Worm (Caenorhabditis elegans) whole organism, mixed stage, embryonic: ENCODE results near the gene F40F9.10.

Experiments used
- M03D4.4 ChIP-seq: sonication (generic microtip); optimal IDR thresholded peaks from 2 replicates; lab custom pipeline; 2017; ENCODE audit warnings: mild to moderate bottlenecking, missing genetic modification characterization, missing compliant biosample characterization
- bed-3 ChIP-seq: fragments of 200-800 bp; sonication (Bioruptor generic); optimal IDR thresholded peaks from 3 replicates; lab custom pipeline; 2018; ENCODE audit warnings: mild to moderate bottlenecking, missing genetic modification characterization, moderate library complexity, missing compliant biosample characterization
- blmp-1 ChIP-seq: fragments of 150-350 bp; optimal IDR thresholded peaks from 2 replicates; lab custom pipeline; 2014; ENCODE audit warnings: missing biosample characterization, missing genetic modification characterization
- ceh-39 ChIP-seq: fragments of 150-350 bp; optimal IDR thresholded peaks from 2 replicates; lab custom pipeline; 2014; ENCODE audit warnings: missing biosample characterization, missing genetic modification characterization
- ceh-43 ChIP-seq: fragments of 200-800 bp; sonication (Bioruptor generic); optimal IDR thresholded peaks from 2 replicates; lab custom pipeline; 2018; ENCODE audit warnings: mild to moderate bottlenecking, missing genetic modification characterization, moderate library complexity, missing compliant biosample characterization
- ceh-83 ChIP-seq: fragments of 200-800 bp; sonication (Bioruptor generic); optimal IDR thresholded peaks from 2 replicates; lab custom pipeline; 2018; ENCODE audit warnings: mild to moderate bottlenecking, missing genetic modification characterization, missing compliant biosample characterization
- ces-1 ChIP-seq: fragments of 150-350 bp; optimal IDR thresholded peaks from 2 replicates; lab custom pipeline; 2014; ENCODE audit warnings: missing biosample characterization, missing genetic modification reagents, missing genetic modification characterization
- cnd-1 ChIP-seq: fragments of 200-800 bp; sonication (Bioruptor generic); optimal IDR thresholded peaks from 2 replicates; lab custom pipeline; 2018; ENCODE audit warnings: mild to moderate bottlenecking, missing genetic modification characterization, missing compliant biosample characterization
- drap-1 ChIP-seq: fragments of 200-800 bp; sonication (Bioruptor generic); optimal IDR thresholded peaks from 3 replicates; lab custom pipeline; 2018; ENCODE audit warnings: mild to moderate bottlenecking, missing genetic modification characterization, missing compliant biosample characterization
- elt-1 ChIP-seq: sonication (generic microtip); optimal IDR thresholded peaks from 2 replicates; lab custom pipeline; 2017; ENCODE audit warnings: missing genetic modification characterization, mild to moderate bottlenecking, missing compliant biosample characterization, antibody characterized with exemption, moderate library complexity, borderline replicate concordance; ENCODE audit not compliant: insufficient read depth
- elt-3 ChIP-seq: fragments of 150-350 bp; optimal IDR thresholded peaks from 2 replicates; lab custom pipeline; 2014; ENCODE audit warnings: missing biosample characterization, missing genetic modification characterization
- flh-1 ChIP-seq: fragments of 200-800 bp; sonication (Bioruptor generic); optimal IDR thresholded peaks from 2 replicates; lab custom pipeline; 2018; ENCODE audit warnings: mild to moderate bottlenecking, missing genetic modification characterization, moderate library complexity, missing compliant biosample characterization
- ham-2 ChIP-seq: fragments of 200-800 bp; sonication (Bioruptor generic); optimal IDR thresholded peaks from 2 replicates; lab custom pipeline; 2018; ENCODE audit warnings: mild to moderate bottlenecking, missing genetic modification characterization, missing compliant biosample characterization
- lin-13 ChIP-seq: fragments of 150-350 bp; optimal IDR thresholded peaks from 2 replicates; lab custom pipeline; 2014; ENCODE audit warnings: missing biosample characterization, missing genetic modification characterization
- lin-32 ChIP-seq: fragments of 200-800 bp; sonication (Bioruptor generic); optimal IDR thresholded peaks from 2 replicates; lab custom pipeline; 2018; ENCODE audit warnings: mild to moderate bottlenecking, missing genetic modification characterization, missing compliant biosample characterization
- lsy-2 ChIP-seq: fragments of 150-350 bp; optimal IDR thresholded peaks from 2 replicates; lab custom pipeline; 2014; ENCODE audit warnings: missing biosample characterization, missing genetic modification characterization
- mab-5 ChIP-seq: fragments of 150-350 bp; optimal IDR thresholded peaks from 2 replicates; lab custom pipeline; 2014; ENCODE audit warnings: missing biosample characterization, missing genetic modification characterization
- mep-1 ChIP-seq: fragments of 150-350 bp; optimal IDR thresholded peaks from 2 replicates; lab custom pipeline; 2017; ENCODE audit warnings: missing biosample characterization, missing genetic modification reagents, missing genetic modification characterization, inconsistent platforms
- mls-2 ChIP-seq: sonication (generic microtip); optimal IDR thresholded peaks from 2 replicates; lab custom pipeline; 2016; ENCODE audit warnings: mild to moderate bottlenecking, missing genetic modification characterization, moderate library complexity, missing compliant biosample characterization
- nhr-12 ChIP-seq: fragments of 150-350 bp; optimal IDR thresholded peaks from 2 replicates; lab custom pipeline; 2014; ENCODE audit warnings: missing biosample characterization, missing genetic modification characterization
- nhr-2 ChIP-seq: fragments of 150-350 bp; optimal IDR thresholded peaks from 2 replicates; lab custom pipeline; 2014; ENCODE audit warnings: missing biosample characterization, missing genetic modification characterization
- nhr-237 ChIP-seq: fragments of 150-350 bp; optimal IDR thresholded peaks from 2 replicates; lab custom pipeline; 2014; ENCODE audit warnings: missing biosample characterization, missing genetic modification characterization
- nhr-28 ChIP-seq: fragments of 150-350 bp; optimal IDR thresholded peaks from 2 replicates; lab custom pipeline; 2014; ENCODE audit warnings: missing biosample characterization, missing genetic modification characterization
- nhr-76 ChIP-seq: sonication (generic microtip); optimal IDR thresholded peaks from 2 replicates; lab custom pipeline; 2017; ENCODE audit warnings: missing biosample characterization, missing genetic modification characterization
- pha-4 ChIP-seq: fragments of 150-350 bp; optimal IDR thresholded peaks from 2 replicates; lab custom pipeline; 2018; ENCODE audit warnings: missing biosample characterization, missing genetic modification reagents, missing genetic modification characterization
- sem-2 ChIP-seq: fragments of 200-800 bp; sonication (Bioruptor generic); optimal IDR thresholded peaks from 2 replicates; lab custom pipeline; 2018; ENCODE audit warnings: mild to moderate bottlenecking, missing genetic modification characterization, missing compliant biosample characterization
- snpc-4 ChIP-seq: fragments of 150-350 bp; optimal IDR thresholded peaks from 2 replicates; lab custom pipeline; 2014; ENCODE audit warnings: missing biosample characterization, missing genetic modification characterization
- sptf-1 ChIP-seq: sonication (generic microtip); optimal IDR thresholded peaks from 2 replicates; lab custom pipeline; 2017; ENCODE audit warnings: mild to moderate bottlenecking, missing genetic modification characterization, moderate library complexity, missing compliant biosample characterization
- tbx-8 ChIP-seq: fragments of 200-800 bp; sonication (Bioruptor generic); optimal IDR thresholded peaks from 2 replicates; lab custom pipeline; 2018; ENCODE audit warnings: mild to moderate bottlenecking, missing genetic modification characterization, moderate library complexity, missing compliant biosample characterization
- unc-39 ChIP-seq: fragments of 150-350 bp; optimal IDR thresholded peaks from 2 replicates; lab custom pipeline; 2014; ENCODE audit warnings: missing biosample characterization, missing genetic modification characterization
- unc-62 ChIP-seq: fragments of 150-350 bp; optimal IDR thresholded peaks from 2 replicates; lab custom pipeline; 2014; ENCODE audit warnings: missing biosample characterization, missing genetic modification reagents, missing genetic modification characterization
- zip-8 ChIP-seq: fragments of 150-350 bp; optimal IDR thresholded peaks from 2 replicates; lab custom pipeline; 2014; ENCODE audit warnings: missing biosample characterization, missing genetic modification characterization
- ztf-11 ChIP-seq: fragments of 150-350 bp; optimal IDR thresholded peaks from 2 replicates; lab custom pipeline; 2014; ENCODE audit warnings: missing biosample characterization, missing genetic modification characterization

F40F9.10 gene

DNA sequence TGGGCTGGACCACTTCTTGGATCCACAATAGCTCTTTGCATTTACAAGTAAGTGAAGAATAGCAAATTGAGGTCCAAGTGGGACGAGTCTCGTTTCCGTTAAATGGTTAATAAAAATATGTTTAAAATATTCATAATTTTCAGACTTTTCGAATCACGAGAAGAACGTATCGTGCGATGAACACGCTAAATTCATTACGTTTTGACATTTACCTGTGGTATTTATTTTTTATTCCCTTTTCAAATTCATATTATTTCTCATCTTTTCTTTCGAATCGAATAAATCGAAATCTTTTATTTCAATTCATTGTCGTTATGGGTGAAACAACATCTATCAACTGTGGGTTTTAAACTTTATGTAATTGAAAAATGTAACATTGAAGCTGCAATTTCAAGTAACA, 26.0 kb upstream of the F40F9.10 start, which contains the start of gene marc-1:
TSS of gene marc-1 (plus strand) at position 301 of the 400 bp plus-strand sequence.
- TF ChIP-seq ceh-39 (tag; lab: Kevin White, UChicago) (no peak), mab-5 (tag; lab: Kevin White, UChicago) (no peak)

DNA sequence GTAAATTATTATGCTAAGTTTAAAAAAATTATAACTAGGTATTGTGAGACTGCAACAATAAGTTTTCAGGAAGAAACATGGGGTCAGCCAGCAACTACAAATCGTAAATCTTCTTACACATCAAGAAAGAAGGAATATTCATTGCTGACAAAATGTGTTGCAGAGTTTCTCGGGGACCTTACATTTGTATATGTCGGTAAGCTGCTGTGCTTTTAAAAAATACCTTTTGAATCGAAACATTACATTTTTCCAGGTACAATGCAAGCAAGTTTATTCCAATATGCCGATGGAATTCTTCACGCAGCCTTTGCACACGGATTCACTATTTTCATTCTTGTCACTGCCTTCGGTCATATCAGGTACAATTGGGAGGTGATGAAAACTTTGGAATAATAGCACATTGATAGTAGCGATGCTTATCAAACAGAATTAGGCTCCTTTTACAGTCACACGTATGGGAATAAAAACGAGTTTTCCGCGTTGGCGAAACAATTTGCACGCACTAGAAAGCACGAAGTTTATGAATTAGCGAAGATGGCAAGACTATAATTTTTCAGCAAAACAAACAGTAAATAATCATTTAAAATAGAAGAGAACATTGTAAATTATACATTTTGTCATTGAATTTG, 24.8 kb upstream of the F40F9.10 start:
- TF ChIP-seq lsy-2 (tag; lab: Kevin White, UChicago) (no peak), mab-5 (tag; lab: Kevin White, UChicago) (no peak), drap-1 (no peak), tbx-8 (no peak)

- TF ChIP-seq snpc-4 (tag; lab: Kevin White, UChicago) (no peak), flh-1 (GFP tag; lab: Kevin White, UChicago) (no peak), ceh-43 (GFP tag; lab: Kevin White, UChicago) (no peak), lin-32 (no peak)
Observed at ce11 chrV:9737287-9737686, 23.9 kb upstream of the F40F9.10 start, which contains the start of gene aqp-4. Gene aqp-4 (plus strand): TSS chrV:9737556.

DNA sequence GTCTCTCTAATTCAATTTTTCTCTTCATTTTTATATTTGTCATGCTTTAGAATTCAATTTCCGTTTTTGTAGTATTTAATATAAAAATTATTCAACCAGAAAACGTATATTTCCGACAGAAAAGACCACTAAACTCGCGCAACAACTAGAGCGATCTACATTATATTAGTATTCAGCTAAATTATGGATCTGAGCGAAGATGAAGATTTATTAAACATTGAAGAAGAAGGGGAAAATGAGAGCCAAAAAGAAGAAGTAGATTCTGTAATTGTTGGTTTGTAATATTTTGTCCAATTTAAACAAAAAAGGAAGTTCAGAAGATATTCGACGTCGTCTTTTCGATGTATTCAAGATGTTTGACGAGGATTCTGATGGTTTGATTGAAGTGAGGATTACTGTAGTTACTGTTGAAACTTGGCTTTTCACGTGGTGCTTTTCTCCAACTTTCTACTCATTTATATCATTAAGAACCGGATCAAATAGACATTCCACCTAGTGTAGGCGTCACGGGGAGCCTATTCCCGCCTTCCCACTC, 20.6 kb upstream of the F40F9.10 start, which contains the start of gene cal-7:
TSS of gene cal-7 (plus strand) at position 184 of the 535 bp plus-strand sequence.
- TF ChIP-seq nhr-12 (tag; lab: Kevin White, UChicago), result no peak
- no peak for TF ChIP-seq mep-1
- TF ChIP-seq elt-3 (tag; lab: Kevin White, UChicago), result no peak
- no peak for TF ChIP-seq ceh-39 (tag; lab: Kevin White, UChicago)
- no peak for TF ChIP-seq elt-1
- TF ChIP-seq nhr-28 (tag; lab: Kevin White, UChicago), result no peak
- no peak for TF ChIP-seq drap-1
- no peak for TF ChIP-seq cnd-1 (tag; lab: Kevin White, UChicago)
- no peak for TF ChIP-seq snpc-4 (tag; lab: Kevin White, UChicago)
- TF ChIP-seq ceh-83, result no peak
- TF ChIP-seq sptf-1, result no peak
- TF ChIP-seq blmp-1 (tag; lab: Kevin White, UChicago), result no peak
- TF ChIP-seq unc-39 (tag; lab: Kevin White, UChicago), result no peak
- TF ChIP-seq M03D4.4 (tag; lab: Kevin White, UChicago), result no peak
- no peak for TF ChIP-seq mab-5 (tag; lab: Kevin White, UChicago)
- no peak for TF ChIP-seq bed-3 (GFP tag; lab: Kevin White, UChicago)

ce11 chrV:9731852-9732251, 18.4 kb upstream of the F40F9.10 start:
- peak; percentile 28 for TF ChIP-seq ham-2 (GFP tag; lab: Kevin White, UChicago)
- peak; percentile 65 for TF ChIP-seq unc-62 (GFP tag; lab: Kevin White, UChicago)
- no peak for TF ChIP-seq ces-1 (GFP tag; lab: Kevin White, UChicago)

DNA sequence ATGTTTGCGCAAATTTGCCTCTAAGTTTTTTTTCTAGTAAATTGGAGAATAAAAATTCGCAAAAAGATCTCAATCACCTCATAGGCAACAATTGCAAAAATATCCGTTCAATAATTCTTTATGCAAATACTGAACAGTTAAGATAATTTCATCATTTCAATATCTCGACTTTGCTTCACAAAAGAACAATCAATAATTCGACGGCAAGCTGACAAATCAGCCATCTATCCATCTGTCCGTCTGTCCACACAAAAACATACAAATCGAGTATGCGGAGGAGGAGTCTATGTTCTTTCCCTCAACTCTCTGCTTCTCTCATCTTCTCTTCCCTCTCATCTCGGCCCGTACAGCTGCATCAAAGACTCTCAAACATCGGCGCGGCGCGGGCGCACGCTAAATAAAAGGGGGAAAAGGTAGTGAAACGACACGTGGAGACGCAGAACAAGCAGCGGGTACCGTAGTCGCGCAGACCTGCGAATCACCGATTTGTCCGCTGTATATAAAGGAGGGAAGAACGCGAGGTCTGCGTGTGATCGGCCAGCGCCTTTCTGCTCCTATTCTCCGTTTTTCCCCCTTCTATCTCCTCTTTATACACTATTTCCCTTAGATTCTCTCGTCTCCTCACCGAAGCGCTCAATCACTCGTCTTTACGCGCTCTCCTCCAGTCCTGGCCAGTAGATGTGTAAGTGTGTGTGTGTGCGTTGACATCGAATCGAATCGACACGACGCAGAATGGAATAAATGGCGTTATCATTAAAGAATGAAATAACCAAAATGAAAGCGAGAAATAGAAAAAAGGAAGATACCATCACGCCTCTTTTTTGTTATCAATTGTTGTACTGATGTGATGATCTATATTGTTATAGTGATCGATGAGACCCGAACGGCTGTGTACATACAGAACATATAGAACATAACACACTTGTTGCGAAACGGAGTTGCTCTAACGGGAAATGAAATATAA, 17.6 kb upstream of the F40F9.10 start:
- TF ChIP-seq lin-13 (tag; lab: Kevin White, UChicago) (peak; percentile 82), sem-2 (GFP tag; lab: Kevin White, UChicago) (peak; percentile 35), nhr-28 (tag; lab: Kevin White, UChicago) (no peak), nhr-76 (tag; lab: Kevin White, UChicago) (peak; percentile 32), mab-5 (tag; lab: Kevin White, UChicago) (peak; percentile 42), mep-1 (peak; percentile 38), tbx-8 (peak; percentile 55), sptf-1 (peak; percentile 90), nhr-12 (tag; lab: Kevin White, UChicago) (peak; percentile 48), bed-3 (GFP tag; lab: Kevin White, UChicago) (no peak), flh-1 (GFP tag; lab: Kevin White, UChicago) (peak; percentile 54), ceh-43 (GFP tag; lab: Kevin White, UChicago) (peak; percentile 55), lin-32 (peak; percentile 37), zip-8 (tag; lab: Kevin White, UChicago) (no peak), nhr-2 (tag; lab: Kevin White, UChicago) (peak; percentile 55), M03D4.4 (tag; lab: Kevin White, UChicago) (peak; percentile 78), ceh-39 (tag; lab: Kevin White, UChicago) (peak; percentile 48), ztf-11 (tag; lab: Kevin White, UChicago) (peak; percentile 77), mls-2 (tag; lab: Kevin White, UChicago) (peak; percentile 90), snpc-4 (tag; lab: Kevin White, UChicago) (no peak), ces-1 (GFP tag; lab: Kevin White, UChicago) (peak; percentile 37), ham-2 (GFP tag; lab: Kevin White, UChicago) (peak; percentile 97), nhr-237 (tag; lab: Kevin White, UChicago) (peak; percentile 80), elt-3 (tag; lab: Kevin White, UChicago) (no peak), unc-39 (tag; lab: Kevin White, UChicago) (no peak), blmp-1 (tag; lab: Kevin White, UChicago) (peak; percentile 11), pha-4 (tag; lab: Kevin White, UChicago) (peak; percentile 79), ceh-83 (no peak), drap-1 (no peak), cnd-1 (tag; lab: Kevin White, UChicago) (peak; percentile 17)
